Fruit fly (Drosophila melanogaster): ENCODE measurements around the gene CG13658.

DNA sequence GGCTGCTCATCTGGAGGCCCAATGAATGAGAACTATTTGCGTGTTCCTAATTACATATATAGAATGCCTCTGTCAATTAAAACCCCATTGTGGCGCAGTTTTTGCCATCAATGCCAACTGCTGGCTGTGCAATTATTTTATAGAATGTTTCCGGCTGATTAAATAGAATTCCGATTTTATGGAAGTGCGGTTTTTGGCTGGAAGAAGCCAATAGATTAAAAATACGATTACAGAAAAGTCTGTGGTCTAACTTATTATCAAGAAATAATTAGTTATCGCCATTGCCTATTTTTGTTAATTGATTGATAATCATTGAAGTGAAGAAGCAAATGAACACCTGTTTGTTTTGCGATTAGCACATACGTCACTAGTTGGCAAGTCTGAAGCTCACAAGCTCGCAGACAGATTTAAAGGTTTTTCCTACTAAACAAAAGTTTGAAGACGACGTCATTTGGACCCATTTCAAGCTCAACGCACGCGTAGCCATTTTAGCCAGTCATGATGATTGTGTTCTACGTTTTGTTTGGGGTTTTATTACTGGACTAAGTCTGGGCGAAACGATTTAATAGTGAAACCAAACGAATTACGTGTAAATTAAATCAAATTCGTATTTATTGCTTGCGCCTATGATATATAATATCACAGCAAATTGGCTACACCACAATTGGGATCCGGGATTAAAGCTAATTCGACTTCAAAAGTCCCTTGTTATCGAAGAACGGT lies 18.7 kb downstream of the CG13658 start:
- TF ChIP-seq Pif1B (GFP tag; optimal IDR thresholded peaks at IDR 0.05) (no peak), CG8301 (tag; optimal IDR thresholded peaks at IDR 0.05) (no peak), EcR (GFP tag; optimal IDR thresholded peaks at IDR 0.05) (no peak), CG32121 (GFP tag; IDR thresholded peaks at IDR 0.05) (no peak), fd96Ca (GFP tag; IDR thresholded peaks at IDR 0.05) (no peak), CG17806 (tag; optimal IDR thresholded peaks at IDR 0.05) (no peak), gl (tag; optimal IDR thresholded peaks at IDR 0.05) (no peak), D1 (tag; optimal IDR thresholded peaks at IDR 0.05) (no peak), Pif1A (GFP tag; optimal IDR thresholded peaks at IDR 0.05) (no peak), CG10348 (GFP tag; IDR thresholded peaks at IDR 0.05) (no peak)

Measured in whole organism, pupa.